Fruit fly (Drosophila melanogaster): Measurements from ENCODE around the gene Prx4.

The Prx4 gene

DNA sequence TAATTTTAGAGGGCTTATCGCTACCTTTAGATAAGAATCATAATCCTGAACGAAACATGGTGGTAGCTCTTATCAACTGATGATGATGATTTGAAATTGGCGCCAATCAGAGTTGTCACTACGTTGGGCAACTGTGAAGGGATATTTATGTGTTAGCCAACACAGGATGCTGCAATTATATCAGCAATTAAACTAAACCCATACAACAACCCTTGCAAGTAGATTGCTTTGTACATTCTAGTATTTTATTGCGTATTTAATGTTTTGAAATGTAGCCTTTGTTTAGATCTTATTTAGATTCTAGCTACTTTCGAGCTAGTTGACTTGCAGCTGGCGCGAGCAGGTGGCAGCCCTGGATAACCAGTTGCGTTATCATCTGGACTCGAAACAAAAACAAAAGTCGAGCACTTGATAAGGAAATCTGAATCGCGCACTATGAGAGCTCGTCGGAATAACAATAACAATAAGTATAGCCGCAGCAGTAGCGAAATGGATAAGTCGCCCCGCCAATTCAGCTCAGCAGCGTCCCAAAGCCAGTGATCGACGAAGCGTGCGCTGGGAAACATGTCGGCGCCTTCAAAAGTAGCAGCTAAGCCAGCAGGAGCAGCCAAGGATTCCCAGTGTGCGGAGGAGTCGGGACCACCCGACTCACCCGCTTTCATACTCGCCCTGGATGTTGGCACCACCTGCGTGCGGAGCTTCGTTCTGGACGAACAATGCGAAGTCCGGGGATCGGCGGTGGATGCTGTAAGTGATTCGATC, 10.1 kb downstream of the Prx4 start, which contains the start of gene CG1271:
Gene CG1271 (plus strand): TSS at position 405 of the 762 bp plus-strand sequence.
- TF ChIP-seq Ets98B (GFP tag; IDR thresholded peaks at IDR 0.05) = peak; percentile 9; the same call in 1 of the 2 replicates
- TF ChIP-seq CG4496 (GFP tag; IDR thresholded peaks at IDR 0.05) = peak; percentile 65
- no peak for TF ChIP-seq Pif1A (GFP tag; optimal IDR thresholded peaks at IDR 0.05)
- TF ChIP-seq CG17806 (tag; optimal IDR thresholded peaks at IDR 0.05) = peak; percentile 39
- TF ChIP-seq CG15710 (tag; optimal IDR thresholded peaks at IDR 0.05) = peak; percentile 73
- TF ChIP-seq gl (tag; optimal IDR thresholded peaks at IDR 0.05) = peak; percentile 19
- TF ChIP-seq CG8301 (tag; optimal IDR thresholded peaks at IDR 0.05) = peak; percentile 33
- TF ChIP-seq fd96Ca (GFP tag; IDR thresholded peaks at IDR 0.05) = 0 out of 3 replicates have a peak, but pooled peaks have one; percentile 5
- TF ChIP-seq CG14655 (GFP tag; optimal IDR thresholded peaks at IDR 0.05) = no peak
- TF ChIP-seq CG32121 (GFP tag; IDR thresholded peaks at IDR 0.05) = peak; percentile 22; the same call in 1 of the 2 replicates
- TF ChIP-seq Snoo (tag; optimal IDR thresholded peaks at IDR 0.05) = peak; percentile 31
- peak; percentile 65 for TF ChIP-seq CG8159 (tag; optimal IDR thresholded peaks at IDR 0.05)
- TF ChIP-seq CG9948 (tag; optimal IDR thresholded peaks at IDR 0.05) = peak; percentile 37
- TF ChIP-seq CG34367 (tag; optimal IDR thresholded peaks at IDR 0.05) = no peak

dm6 chr3L:3054099-3054498, 11.9 kb downstream of the Prx4 start:
- TF ChIP-seq gl (tag; optimal IDR thresholded peaks at IDR 0.05) (no peak), fd96Ca (GFP tag; IDR thresholded peaks at IDR 0.05) (no peak), CG15710 (tag; optimal IDR thresholded peaks at IDR 0.05) (no peak), Pif1B (GFP tag; optimal IDR thresholded peaks at IDR 0.05) (no peak), rn (GFP tag; IDR thresholded peaks at IDR 0.05) (no peak)

DNA sequence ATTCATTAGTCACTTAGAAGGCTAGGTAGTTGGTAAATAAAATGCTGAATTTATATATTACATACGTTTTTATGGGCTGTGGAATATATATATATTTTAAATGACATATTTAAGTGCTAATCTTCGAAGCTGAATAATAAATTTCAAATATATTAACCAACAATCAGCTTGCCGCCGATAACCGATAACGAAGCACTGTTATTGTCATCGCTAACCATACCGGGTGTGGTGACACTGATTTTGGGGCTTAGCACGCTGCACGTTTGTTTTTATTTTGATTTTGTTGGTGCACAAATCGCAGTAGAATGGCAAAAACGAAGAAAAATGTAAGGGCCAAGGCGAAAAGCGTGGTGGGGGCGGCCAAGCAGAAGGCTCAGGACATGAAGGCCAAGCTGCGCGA, 12.7 kb downstream of the Prx4 start, which contains the start of gene CG16753:
Gene CG16753 (plus strand): TSS at position 229 of the 400 bp plus-strand sequence.
- TF ChIP-seq Pif1B (GFP tag; optimal IDR thresholded peaks at IDR 0.05) = no peak
- TF ChIP-seq CG10348 (GFP tag; IDR thresholded peaks at IDR 0.05) = no peak
- TF ChIP-seq CG8159 (tag; optimal IDR thresholded peaks at IDR 0.05) = no peak
- no peak for TF ChIP-seq CG4496 (GFP tag; IDR thresholded peaks at IDR 0.05)
- TF ChIP-seq CG17806 (tag; optimal IDR thresholded peaks at IDR 0.05) = no peak
- TF ChIP-seq CG13204 (GFP tag; optimal IDR thresholded peaks at IDR 0.05) = no peak
- TF ChIP-seq D1 (tag; optimal IDR thresholded peaks at IDR 0.05) = no peak
- no peak for TF ChIP-seq CG12605 (GFP tag; IDR thresholded peaks at IDR 0.05)
- TF ChIP-seq CG34367 (tag; optimal IDR thresholded peaks at IDR 0.05) = no peak
- TF ChIP-seq CG32121 (GFP tag; IDR thresholded peaks at IDR 0.05) = no peak
- no peak for TF ChIP-seq Pif1A (GFP tag; optimal IDR thresholded peaks at IDR 0.05)
- TF ChIP-seq rn (GFP tag; IDR thresholded peaks at IDR 0.05) = no peak
- no peak for TF ChIP-seq CG15710 (tag; optimal IDR thresholded peaks at IDR 0.05)
- no peak for TF ChIP-seq gl (tag; optimal IDR thresholded peaks at IDR 0.05)
- no peak for TF ChIP-seq CG9948 (tag; optimal IDR thresholded peaks at IDR 0.05)

- no peak for TF ChIP-seq Pif1A (GFP tag; optimal IDR thresholded peaks at IDR 0.05)
- peak; percentile 10 for TF ChIP-seq CG9948 (tag; optimal IDR thresholded peaks at IDR 0.05)
- TF ChIP-seq CG8159 (tag; optimal IDR thresholded peaks at IDR 0.05) = peak; percentile 16
- TF ChIP-seq CG8301 (tag; optimal IDR thresholded peaks at IDR 0.05) = peak; percentile 44
Measured at dm6 chr3L:3058970-3059883, 17.1 kb downstream of the Prx4 start.

DNA sequence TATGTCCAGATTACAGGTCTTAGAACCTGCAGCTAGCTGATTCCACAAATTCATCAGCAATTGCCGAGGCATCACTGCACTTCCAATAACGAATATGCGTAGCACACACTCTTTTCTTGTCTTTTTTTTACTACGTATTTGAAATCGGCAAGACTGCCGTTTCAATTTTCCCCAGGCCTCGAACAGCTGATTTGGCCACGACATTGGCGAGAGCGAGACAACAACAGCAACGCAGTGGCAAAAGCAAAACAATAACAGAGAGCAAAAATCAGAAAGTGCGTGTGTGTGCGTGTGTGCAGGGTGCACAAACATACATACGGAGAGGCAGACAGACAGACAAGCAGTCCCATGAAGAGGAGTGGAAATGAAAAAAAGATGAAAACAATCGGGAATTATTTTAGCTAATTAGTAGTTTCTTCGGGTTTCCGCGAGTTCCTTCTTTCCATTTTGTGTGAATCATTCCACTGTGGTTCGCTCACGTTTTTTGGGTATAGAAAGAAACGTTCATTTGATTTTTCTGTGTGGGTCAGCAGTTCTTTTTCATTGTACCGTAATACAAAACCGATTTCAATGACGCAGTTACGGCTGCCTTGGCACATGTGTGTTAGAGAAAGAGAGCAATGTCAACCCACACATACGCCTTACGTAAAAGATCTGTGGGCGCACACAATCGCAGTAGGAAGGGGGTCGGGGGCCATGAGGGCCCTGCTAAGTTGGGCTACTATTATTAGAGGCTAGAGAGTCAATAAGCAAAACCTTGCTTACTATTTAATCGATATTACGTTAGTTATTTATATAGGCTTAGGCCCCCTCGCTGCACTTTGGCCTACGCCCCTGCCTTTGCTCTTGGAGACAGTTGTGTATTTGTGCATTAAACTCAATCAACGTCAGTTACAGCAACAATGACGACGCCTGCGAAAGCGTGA, 18.2 kb downstream of the Prx4 start:
- TF ChIP-seq D1 (tag; optimal IDR thresholded peaks at IDR 0.05) (peak; percentile 83), CG15710 (tag; optimal IDR thresholded peaks at IDR 0.05) (peak; percentile 99), CG8159 (tag; optimal IDR thresholded peaks at IDR 0.05) (peak; percentile 99), Pif1B (GFP tag; optimal IDR thresholded peaks at IDR 0.05) (peak; percentile 99), rn (GFP tag; IDR thresholded peaks at IDR 0.05) (peak; percentile 100), gl (tag; optimal IDR thresholded peaks at IDR 0.05) (peak; percentile 97), CG17806 (tag; optimal IDR thresholded peaks at IDR 0.05) (peak; percentile 99), CG4496 (GFP tag; IDR thresholded peaks at IDR 0.05) (peak; percentile 100), CG32121 (GFP tag; IDR thresholded peaks at IDR 0.05) (peak; percentile 100), CG8301 (tag; optimal IDR thresholded peaks at IDR 0.05) (peak; percentile 99), CG13204 (GFP tag; optimal IDR thresholded peaks at IDR 0.05) (peak; percentile 94), Pif1A (GFP tag; optimal IDR thresholded peaks at IDR 0.05) (peak; percentile 100), CG34367 (tag; optimal IDR thresholded peaks at IDR 0.05) (peak; percentile 99), CG12605 (GFP tag; IDR thresholded peaks at IDR 0.05) (peak; percentile 99), Ets98B (GFP tag; IDR thresholded peaks at IDR 0.05) (peak; percentile 100), EcR (GFP tag; optimal IDR thresholded peaks at IDR 0.05) (peak; percentile 87), CG9948 (tag; optimal IDR thresholded peaks at IDR 0.05) (peak; percentile 98), Snoo (tag; optimal IDR thresholded peaks at IDR 0.05) (peak; percentile 100), CG14655 (GFP tag; optimal IDR thresholded peaks at IDR 0.05) (peak; percentile 99), fd96Ca (GFP tag; IDR thresholded peaks at IDR 0.05) (peak; percentile 100), CG10348 (GFP tag; IDR thresholded peaks at IDR 0.05) (peak; percentile 100)
